Fruit fly (Drosophila melanogaster): ENCODE data around the gene CG10598.

- TF ChIP-seq psq (GFP tag; optimal IDR thresholded peaks at IDR 0.05) (no peak), usp (GFP tag; optimal IDR thresholded peaks at IDR 0.05) (no peak), OdsH (GFP tag; optimal IDR thresholded peaks at IDR 0.05) (no peak), CG32264 (GFP tag; optimal IDR thresholded peaks at IDR 0.05) (no peak), Mio (GFP tag; optimal IDR thresholded peaks at IDR 0.05) (no peak), Myc (optimal IDR thresholded peaks at IDR 0.05) (no peak)
Observed at dm6 chrX:17244854-17245253, 18.2 kb upstream of the CG10598 start, which contains the start of gene CG8915.

All from whole organism, wandering third instar larva.